Fruit fly (Drosophila melanogaster) whole organism, embryonic: Measurements from ENCODE around the gene mus302.

Experiments used
- Antp ChIP-seq: fragments of 200-800 bp; sonication (Bioruptor generic); optimal IDR thresholded peaks from 3 replicates; lab custom pipeline; 2016; ENCODE audit warnings: missing biosample characterization, missing genetic modification characterization
- Atf3 ChIP-seq: fragments of 200-800 bp; sonication (Bioruptor generic); optimal IDR thresholded peaks from 3 replicates; lab custom pipeline; 2016; ENCODE audit warnings: missing biosample characterization, missing genetic modification characterization
- CG10274 ChIP-seq: fragments of 200-800 bp; sonication (Bioruptor generic); optimal IDR thresholded peaks from 3 replicates; lab custom pipeline; 2017; ENCODE audit warnings: missing biosample characterization, mild to moderate bottlenecking, missing genetic modification characterization
- CG10959 ChIP-seq: fragments of 200-800 bp; sonication (Bioruptor generic); IDR thresholded peaks from 2 replicates; pipeline ENCODE4 v1.3.6; 2022; ENCODE audit warnings: missing biosample characterization, missing genetic modification characterization
- CG12219 ChIP-seq: fragments of 200-800 bp; sonication (Bioruptor generic); optimal IDR thresholded peaks from 3 replicates; lab custom pipeline; 2018; ENCODE audit warnings: missing biosample characterization, mild to moderate bottlenecking, missing genetic modification characterization
- CG12236 ChIP-seq: fragments of 200-800 bp; sonication (Bioruptor generic); optimal IDR thresholded peaks from 2 replicates; lab custom pipeline; 2016; ENCODE audit warnings: missing biosample characterization, missing genetic modification characterization
- CG1233 ChIP-seq: fragments of 200-800 bp; sonication (Bioruptor generic); optimal IDR thresholded peaks from 4 replicates; lab custom pipeline; 2018; ENCODE audit warnings: missing biosample characterization, mild to moderate bottlenecking, missing genetic modification characterization
- CG13287 ChIP-seq: fragments of 200-800 bp; sonication (Bioruptor generic); IDR thresholded peaks from 2 replicates; pipeline ENCODE4 v1.3.6; 2022; ENCODE audit warnings: missing biosample characterization, missing genetic modification characterization; ENCODE audit not compliant: partially characterized antibody
- CG13894 ChIP-seq: fragments of 200-800 bp; sonication (Bioruptor generic); optimal IDR thresholded peaks from 3 replicates; lab custom pipeline; 2018; ENCODE audit warnings: missing biosample characterization, mild to moderate bottlenecking, missing genetic modification characterization, moderate library complexity
- CG14965 ChIP-seq: fragments of 200-800 bp; sonication (Bioruptor generic); optimal IDR thresholded peaks from 2 replicates; lab custom pipeline; 2016; ENCODE audit warnings: missing biosample characterization, missing genetic modification characterization, borderline replicate concordance
- CG1603 ChIP-seq: fragments of 200-800 bp; sonication (Bioruptor generic); optimal IDR thresholded peaks from 2 replicates; lab custom pipeline; 2019; ENCODE audit warnings: missing biosample characterization, mild to moderate bottlenecking, missing genetic modification characterization, moderate library complexity
- CG16779 ChIP-seq: fragments of 200-800 bp; sonication (Bioruptor generic); IDR thresholded peaks from 2 replicates; pipeline ENCODE4 v1.3.6; 2022; ENCODE audit warnings: missing biosample characterization, missing genetic modification characterization
- CG3995 ChIP-seq: fragments of 200-800 bp; sonication (Bioruptor generic); optimal IDR thresholded peaks from 3 replicates; lab custom pipeline; 2016; ENCODE audit warnings: missing biosample characterization, missing genetic modification characterization
- CG4282 ChIP-seq: fragments of 200-800 bp; sonication (Bioruptor generic); optimal IDR thresholded peaks from 2 replicates; lab custom pipeline; 2016; ENCODE audit warnings: missing biosample characterization, missing genetic modification characterization
- CG4328 ChIP-seq: fragments of 200-800 bp; sonication (Bioruptor generic); optimal IDR thresholded peaks from 3 replicates; lab custom pipeline; 2017; ENCODE audit warnings: missing biosample characterization, missing genetic modification reagents, missing genetic modification characterization
- CG4424 ChIP-seq: fragments of 200-800 bp; sonication (Bioruptor generic); optimal IDR thresholded peaks from 3 replicates; lab custom pipeline; 2016; ENCODE audit warnings: missing biosample characterization, missing genetic modification characterization
- CG4820 ChIP-seq: fragments of 200-800 bp; sonication (Bioruptor generic); optimal IDR thresholded peaks from 3 replicates; lab custom pipeline; 2016; ENCODE audit warnings: missing biosample characterization, missing genetic modification characterization
- CG6175 ChIP-seq: fragments of 200-800 bp; sonication (Bioruptor generic); IDR thresholded peaks from 3 replicates; pipeline ENCODE4 v1.3.6; 2022; ENCODE audit warnings: missing biosample characterization, missing genetic modification characterization
- CG6254 ChIP-seq: fragments of 200-800 bp; sonication (Bioruptor generic); optimal IDR thresholded peaks from 3 replicates; lab custom pipeline; 2017; ENCODE audit warnings: mild to moderate bottlenecking, missing biosample characterization, missing genetic modification reagents, missing genetic modification characterization
- CG6689 ChIP-seq: fragments of 200-800 bp; sonication (Bioruptor generic); IDR thresholded peaks from 2 replicates; pipeline ENCODE4 v1.3.6; 2022; ENCODE audit warnings: missing biosample characterization, missing genetic modification characterization
- CG6791 ChIP-seq: fragments of 200-800 bp; sonication (Bioruptor generic); IDR thresholded peaks from 3 replicates; pipeline ENCODE4 v1.3.6; 2022; ENCODE audit warnings: missing biosample characterization, missing genetic modification characterization; ENCODE audit not compliant: partially characterized antibody
- D19B ChIP-seq: fragments of 200-800 bp; sonication (Bioruptor generic); optimal IDR thresholded peaks from 2 replicates; lab custom pipeline; 2017; ENCODE audit warnings: missing biosample characterization, mild to moderate bottlenecking, missing genetic modification characterization
- E2f1 ChIP-seq: fragments of 200-800 bp; sonication (Bioruptor generic); IDR thresholded peaks from 2 replicates; pipeline ENCODE4 v1.3.6; 2022; ENCODE audit warnings: missing biosample characterization, missing genetic modification characterization
- Gsc ChIP-seq: fragments of 200-800 bp; sonication (Bioruptor generic); IDR thresholded peaks from 2 replicates; pipeline ENCODE4 v1.3.6; 2022; ENCODE audit warnings: missing biosample characterization, missing genetic modification characterization
- HHEX ChIP-seq: fragments of 200-800 bp; sonication (Bioruptor generic); optimal IDR thresholded peaks from 3 replicates; lab custom pipeline; 2017; ENCODE audit warnings: missing biosample characterization, mild to moderate bottlenecking, missing genetic modification characterization, missing genetic modification reagents
- HLH3B ChIP-seq: fragments of 200-800 bp; sonication (Bioruptor generic); IDR thresholded peaks from 2 replicates; pipeline ENCODE4 v1.3.6; 2022; ENCODE audit warnings: missing biosample characterization, missing genetic modification characterization
- HLH4C ChIP-seq: fragments of 200-800 bp; sonication (Bioruptor generic); IDR thresholded peaks from 3 replicates; pipeline ENCODE4 v1.3.6; 2022; ENCODE audit warnings: missing biosample characterization, missing genetic modification characterization; ENCODE audit not compliant: partially characterized antibody
- Hmr ChIP-seq: fragments of 200-800 bp; sonication (Bioruptor generic); optimal IDR thresholded peaks from 3 replicates; lab custom pipeline; 2017; ENCODE audit warnings: mild to moderate bottlenecking, missing biosample characterization, missing genetic modification reagents, missing genetic modification characterization
- Kr ChIP-seq: fragments of 200-800 bp; sonication (Bioruptor generic); optimal IDR thresholded peaks from 2 replicates; lab custom pipeline; 2017; ENCODE audit warnings: missing biosample characterization, mild to moderate bottlenecking, missing genetic modification characterization
- NC2α ChIP-seq: fragments of 200-800 bp; sonication (Bioruptor generic); optimal IDR thresholded peaks from 2 replicates; lab custom pipeline; 2016; ENCODE audit warnings: missing biosample characterization, missing genetic modification characterization
- Nf-YB ChIP-seq: fragments of 200-800 bp; sonication (Bioruptor generic); optimal IDR thresholded peaks from 3 replicates; lab custom pipeline; 2019; ENCODE audit warnings: missing biosample characterization, mild to moderate bottlenecking, missing genetic modification characterization, moderate library complexity
- Vsx1 ChIP-seq: fragments of 200-800 bp; sonication (Bioruptor generic); optimal IDR thresholded peaks from 2 replicates; lab custom pipeline; 2017; ENCODE audit warnings: missing biosample characterization, mild to moderate bottlenecking, missing genetic modification characterization, missing genetic modification reagents
- ac ChIP-seq: fragments of 200-800 bp; sonication (Bioruptor generic); optimal IDR thresholded peaks from 3 replicates; lab custom pipeline; 2017; ENCODE audit warnings: missing biosample characterization, mild to moderate bottlenecking, missing genetic modification characterization
- bowl ChIP-seq: fragments of 200-800 bp; sonication (Bioruptor generic); IDR thresholded peaks from 2 replicates; pipeline ENCODE4 v1.3.6; 2022; ENCODE audit warnings: missing biosample characterization, missing genetic modification characterization
- cas ChIP-seq: fragments of 200-800 bp; sonication (Bioruptor generic); IDR thresholded peaks from 2 replicates; pipeline ENCODE4 v1.3.6; 2022; ENCODE audit warnings: missing biosample characterization, missing genetic modification characterization
- cwo ChIP-seq: fragments of 200-800 bp; sonication (Bioruptor generic); optimal IDR thresholded peaks from 3 replicates; lab custom pipeline; 2017; ENCODE audit warnings: missing biosample characterization, missing genetic modification characterization, mild to moderate bottlenecking, moderate library complexity, missing genetic modification reagents
- dati ChIP-seq: fragments of 200-800 bp; sonication (Bioruptor generic); IDR thresholded peaks from 2 replicates; pipeline ENCODE4 v1.3.6; 2022; ENCODE audit warnings: missing biosample characterization, missing genetic modification characterization
- ewg ChIP-seq: fragments of 200-800 bp; sonication (Bioruptor generic); optimal IDR thresholded peaks from 3 replicates; lab custom pipeline; 2017; ENCODE audit warnings: mild to moderate bottlenecking, missing biosample characterization, missing genetic modification reagents, missing genetic modification characterization
- fd96Cb ChIP-seq: fragments of 200-800 bp; sonication (Bioruptor generic); optimal IDR thresholded peaks from 2 replicates; lab custom pipeline; 2018; ENCODE audit warnings: missing biosample characterization, mild to moderate bottlenecking, missing genetic modification characterization, moderate library complexity
- gcm2 ChIP-seq: fragments of 200-800 bp; sonication (Bioruptor generic); optimal IDR thresholded peaks from 2 replicates; lab custom pipeline; 2016; ENCODE audit warnings: missing biosample characterization, missing genetic modification characterization
- grau ChIP-seq: fragments of 200-800 bp; optimal IDR thresholded peaks from 3 replicates; lab custom pipeline; 2019; ENCODE audit warnings: missing biosample characterization, mild to moderate bottlenecking, missing genetic modification characterization, moderate library complexity
- grn ChIP-seq: fragments of 200-800 bp; sonication (Bioruptor generic); optimal IDR thresholded peaks from 3 replicates; lab custom pipeline; 2017; ENCODE audit warnings: missing biosample characterization, missing genetic modification characterization
- jigr1 ChIP-seq: fragments of 200-800 bp; sonication (Bioruptor generic); IDR thresholded peaks from 3 replicates; pipeline ENCODE4 v1.3.6; 2022; ENCODE audit warnings: missing biosample characterization, missing genetic modification characterization
- klu ChIP-seq: fragments of 200-800 bp; sonication (Bioruptor generic); IDR thresholded peaks from 2 replicates; pipeline ENCODE4 v1.3.6; 2022; ENCODE audit warnings: missing biosample characterization, missing genetic modification characterization
- lmd ChIP-seq: fragments of 200-800 bp; sonication (Bioruptor generic); IDR thresholded peaks from 2 replicates; pipeline ENCODE4 v1.3.6; 2022; ENCODE audit warnings: missing biosample characterization, missing genetic modification characterization
- mld ChIP-seq: fragments of 200-800 bp; sonication (Bioruptor generic); IDR thresholded peaks from 3 replicates; pipeline ENCODE4 v1.3.6; 2022; ENCODE audit warnings: missing biosample characterization, missing genetic modification characterization; ENCODE audit not compliant: partially characterized antibody
- org-1 ChIP-seq: fragments of 200-800 bp; sonication (Bioruptor generic); optimal IDR thresholded peaks from 2 replicates; lab custom pipeline; 2017; ENCODE audit warnings: missing biosample characterization, missing genetic modification characterization
- pfk ChIP-seq: fragments of 200-800 bp; sonication (Bioruptor generic); optimal IDR thresholded peaks from 2 replicates; lab custom pipeline; 2018; ENCODE audit warnings: missing biosample characterization, mild to moderate bottlenecking, missing genetic modification characterization, moderate library complexity
- ssp ChIP-seq: fragments of 200-800 bp; sonication (Bioruptor generic); IDR thresholded peaks from 2 replicates; pipeline ENCODE4 v1.3.6; 2022; ENCODE audit warnings: missing biosample characterization, missing genetic modification characterization
- vvl ChIP-seq: fragments of 200-800 bp; sonication (Bioruptor generic); IDR thresholded peaks from 2 replicates; pipeline ENCODE4 v1.3.6; 2022; ENCODE audit warnings: missing biosample characterization, missing genetic modification characterization

mus302 gene

DNA sequence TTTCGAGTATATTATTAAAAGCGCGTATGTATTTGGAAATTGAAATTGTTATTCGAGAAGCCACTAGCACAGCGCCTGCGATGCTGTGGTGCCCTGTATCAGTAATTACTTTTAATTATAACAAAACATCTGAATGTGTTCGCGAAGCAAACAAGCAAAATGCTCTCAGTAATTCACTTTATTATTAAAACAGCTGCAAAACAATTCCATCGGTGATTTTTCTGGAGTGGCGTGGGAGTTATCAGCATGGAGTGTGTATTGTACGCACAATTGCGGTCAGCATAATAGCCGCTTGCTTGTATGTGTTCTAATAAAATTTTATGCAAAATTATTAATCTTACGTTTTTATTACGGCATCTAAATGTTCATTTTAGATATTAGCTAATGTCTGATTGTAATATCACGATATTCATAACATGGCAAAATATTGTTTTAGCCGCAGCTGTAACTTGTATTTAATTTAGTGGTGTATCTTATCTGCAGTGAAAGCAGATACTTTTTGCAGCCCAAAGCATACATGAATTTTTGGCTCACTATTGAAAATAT, 2.8 kb upstream of the mus302 start (continued):
- TF ChIP-seq Kr (GFP tag; lab: Kevin White, UChicago) (no peak), fd96Cb (tag; lab: Kevin White, UChicago) (peak; percentile 83), grau (tag; lab: Kevin White, UChicago) (peak; percentile 70), CG4424 (GFP tag; lab: Kevin White, UChicago) (peak; percentile 79), CG12236 (GFP tag; lab: Kevin White, UChicago) (peak; percentile 47), E2f1 (GFP tag; lab: Robert Waterston, UW) (peak; percentile 59; the same call in 1 of the 2 replicates), CG14965 (GFP tag; lab: Kevin White, UChicago) (no peak), CG6689 (GFP tag; lab: Robert Waterston, UW) (peak; percentile 77), CG3995 (GFP tag; lab: Kevin White, UChicago) (no peak), Hmr (peak; percentile 73), Antp (GFP tag; lab: Kevin White, UChicago) (peak; percentile 63), dati (GFP tag; lab: Robert Waterston, UW) (peak; percentile 48; the same call in 1 of the 2 replicates), CG10274 (peak; percentile 12), bowl (GFP tag; lab: Robert Waterston, UW) (no peak), CG10959 (GFP tag; lab: Robert Waterston, UW) (peak; percentile 83), lmd (peak; percentile 74), Vsx1 (GFP tag; lab: Kevin White, UChicago) (no peak), CG1603 (tag; lab: Kevin White, UChicago) (peak; percentile 83), CG13287 (GFP tag; lab: Robert Waterston, UW) (no peak), CG13894 (tag; lab: Kevin White, UChicago) (no peak), HLH4C (GFP tag; lab: Robert Waterston, UW) (no peak), org-1 (GFP tag; lab: Kevin White, UChicago) (peak; percentile 69), Atf3 (peak; percentile 25), Gsc (GFP tag; lab: Robert Waterston, UW) (0 out of 2 replicates have a peak, but pooled peaks have one; percentile 37), ac (GFP tag; lab: Kevin White, UChicago) (peak; percentile 5), HLH3B (GFP tag; lab: Robert Waterston, UW) (peak; percentile 81), CG12219 (GFP tag; lab: Kevin White, UChicago) (peak; percentile 70), CG4820 (GFP tag; lab: Kevin White, UChicago) (peak; percentile 80), vvl (peak; percentile 87), CG1233 (no peak), cas (no peak), NC2α (GFP tag; lab: Kevin White, UChicago) (no peak), CG4282 (GFP tag; lab: Kevin White, UChicago) (no peak), CG6175 (GFP tag; lab: Robert Waterston, UW) (no peak), CG6791 (GFP tag; lab: Robert Waterston, UW) (0 out of 3 replicates have a peak, but pooled peaks have one; percentile 25), ewg (GFP tag; lab: Kevin White, UChicago) (peak; percentile 62), CG4328 (GFP tag; lab: Kevin White, UChicago) (no peak), CG16779 (GFP tag; lab: Robert Waterston, UW) (no peak), grn (GFP tag; lab: Kevin White, UChicago) (no peak), jigr1 (peak; percentile 6; the same call in 1 of the 3 replicates), mld (GFP tag; lab: Robert Waterston, UW) (no peak), klu (GFP tag; lab: Robert Waterston, UW) (no peak), gcm2 (GFP tag; lab: Kevin White, UChicago) (no peak), CG6254 (GFP tag; lab: Kevin White, UChicago) (peak; percentile 64), cwo (GFP tag; lab: Kevin White, UChicago) (no peak), Nf-YB (GFP tag; lab: Kevin White, UChicago) (peak; percentile 59), ssp (peak; percentile 50), D19B (peak; percentile 9), pfk (no peak), HHEX (peak; percentile 78)
